Worm (Caenorhabditis elegans): ENCODE results near the gene ipla-6.

The ipla-6 gene

DNA sequence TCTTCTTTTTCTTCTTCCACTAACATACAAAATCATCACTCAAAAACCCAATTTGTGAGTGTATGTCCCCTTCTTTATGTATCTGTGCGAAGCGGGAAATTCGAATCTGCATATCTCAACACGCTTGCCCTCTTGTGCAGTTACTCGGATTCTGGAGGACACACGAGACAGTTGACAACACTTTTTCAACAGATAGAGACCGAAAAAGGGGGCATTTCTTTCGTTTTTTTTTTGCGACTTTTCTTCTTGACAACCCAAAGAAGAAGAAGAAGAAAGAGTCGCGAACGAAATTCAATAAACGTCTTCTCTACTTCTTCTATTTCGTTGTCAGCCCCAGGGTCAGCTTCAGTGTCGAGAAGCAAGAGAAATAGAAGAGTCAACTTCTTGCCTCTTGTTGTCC is 28.6 kb downstream of the ipla-6 start:
- TF ChIP-seq fos-1 (tag; optimal IDR thresholded peaks at IDR 0.05): no peak
- TF ChIP-seq nhr-237 (tag; optimal IDR thresholded peaks at IDR 0.05): no peak
- TF ChIP-seq zag-1 (tag; optimal IDR thresholded peaks at IDR 0.05): peak; percentile 5
- no peak for TF ChIP-seq ztf-1 (GFP tag; conservative IDR thresholded peaks at IDR 0.05)

DNA sequence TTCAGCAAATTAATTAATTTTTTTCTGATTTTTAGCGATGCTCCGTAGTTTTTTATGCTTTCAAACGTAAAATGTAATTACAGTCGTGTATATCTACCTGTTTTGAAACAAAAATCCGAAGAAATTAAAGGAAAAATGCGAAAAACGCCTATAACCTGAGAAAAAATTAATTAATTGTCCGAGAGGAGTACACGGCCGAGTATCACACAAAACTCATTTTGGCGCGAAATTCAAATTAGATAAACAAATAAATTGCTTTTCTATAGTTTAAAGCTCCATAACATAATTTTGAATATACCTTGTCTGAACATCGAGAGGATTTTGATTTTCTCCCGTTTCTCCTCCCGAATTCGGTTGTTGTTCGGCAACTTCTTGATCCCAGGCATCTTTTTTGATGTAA is 32.0 kb downstream of the ipla-6 start:
- TF ChIP-seq sma-3 (GFP tag; optimal IDR thresholded peaks at IDR 0.05) (peak; percentile 37), zag-1 (tag; optimal IDR thresholded peaks at IDR 0.05) (no peak), snpc-4 (tag; optimal IDR thresholded peaks at IDR 0.05) (no peak), F13H6.1 (tag; optimal IDR thresholded peaks at IDR 0.05) (no peak), nhr-23 (tag; optimal IDR thresholded peaks at IDR 0.05) (no peak), elt-3 (tag; optimal IDR thresholded peaks at IDR 0.05) (no peak), dmd-4 (tag; optimal IDR thresholded peaks at IDR 0.05) (no peak), ztf-11 (tag; optimal IDR thresholded peaks at IDR 0.05) (no peak), R02D3.7 (tag; optimal IDR thresholded peaks at IDR 0.05) (no peak), ZK546.5 (tag; optimal IDR thresholded peaks at IDR 0.05) (no peak), nhr-129 (tag; optimal IDR thresholded peaks at IDR 0.05) (no peak), crh-2 (tag; optimal IDR thresholded peaks at IDR 0.05) (peak; percentile 0), lsy-2 (tag; optimal IDR thresholded peaks at IDR 0.05) (peak in 1 of 2 experiments; percentile 48), egl-27 (tag; optimal IDR thresholded peaks at IDR 0.05) (no peak), ceh-16 (tag; optimal IDR thresholded peaks at IDR 0.05) (no peak), alr-1 (tag; optimal IDR thresholded peaks at IDR 0.05) (no peak), gmeb-1 (tag; optimal IDR thresholded peaks at IDR 0.05) (peak; percentile 82), elt-1 (tag; optimal IDR thresholded peaks at IDR 0.05) (no peak), lin-39 (tag; optimal IDR thresholded peaks at IDR 0.05) (no peak), nhr-12 (tag; optimal IDR thresholded peaks at IDR 0.05) (no peak), mdl-1 (tag; optimal IDR thresholded peaks at IDR 0.05) (no peak), skn-1 (tag; optimal IDR thresholded peaks at IDR 0.05) (no peak), unc-62 (GFP tag; optimal IDR thresholded peaks at IDR 0.05) (no peak), nhr-237 (tag; optimal IDR thresholded peaks at IDR 0.05) (no peak), mab-5 (tag; optimal IDR thresholded peaks at IDR 0.05) (no peak), C34F6.9 (tag; optimal IDR thresholded peaks at IDR 0.05) (no peak), sem-4 (tag; optimal IDR thresholded peaks at IDR 0.05) (no peak), fos-1 (tag; optimal IDR thresholded peaks at IDR 0.05) (no peak), mbf-1 (tag; optimal IDR thresholded peaks at IDR 0.05) (no peak), ama-1 (optimal IDR thresholded peaks at IDR 0.05) (no peak), ztf-1 (GFP tag; conservative IDR thresholded peaks at IDR 0.05) (no peak), sma-9 (GFP tag; optimal IDR thresholded peaks at IDR 0.05) (peak; percentile 7), sma-9 (tag; optimal IDR thresholded peaks at IDR 0.05) (no peak), unc-55 (GFP tag; optimal IDR thresholded peaks at IDR 0.05) (peak; percentile 26), nhr-6 (tag; optimal IDR thresholded peaks at IDR 0.05) (no peak), nhr-11 (tag; optimal IDR thresholded peaks at IDR 0.05) (no peak), nhr-25 (tag; optimal IDR thresholded peaks at IDR 0.05) (peak; percentile 43), nhr-10 (tag; optimal IDR thresholded peaks at IDR 0.05) (no peak), Y55F3AM.14 (GFP tag; optimal IDR thresholded peaks at IDR 0.05) (no peak), lin-11 (tag; optimal IDR thresholded peaks at IDR 0.05) (no peak), nhr-77 (tag; optimal IDR thresholded peaks at IDR 0.05) (no peak), ztf-4 (tag; optimal IDR thresholded peaks at IDR 0.05) (no peak), blmp-1 (tag; optimal IDR thresholded peaks at IDR 0.05; ENCODE audit: insufficient read depth) (no peak)

DNA sequence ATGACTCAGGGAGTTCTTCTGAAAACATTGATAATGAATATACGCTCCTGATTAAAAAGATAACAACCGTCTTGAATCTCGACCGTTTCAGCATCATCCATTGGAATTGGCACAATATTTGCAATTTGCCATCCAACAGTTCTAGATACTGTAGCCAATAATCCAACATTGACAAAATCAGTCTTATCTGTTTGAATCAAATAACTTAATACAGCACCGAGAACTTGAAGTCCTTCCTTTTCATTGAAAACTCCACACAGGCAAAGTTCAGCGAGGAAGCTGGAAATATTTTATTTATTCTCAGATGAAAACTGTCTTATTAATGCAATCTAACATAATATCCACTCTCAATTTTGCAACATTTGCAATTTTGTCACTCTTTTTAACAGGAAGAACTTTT is 34.8 kb downstream of the ipla-6 start:
- TF ChIP-seq nhr-77 (tag; optimal IDR thresholded peaks at IDR 0.05): no peak
- TF ChIP-seq mdl-1 (tag; optimal IDR thresholded peaks at IDR 0.05): no peak
- no peak for TF ChIP-seq C34F6.9 (tag; optimal IDR thresholded peaks at IDR 0.05)
- TF ChIP-seq elt-1 (tag; optimal IDR thresholded peaks at IDR 0.05): no peak
- no peak for TF ChIP-seq zag-1 (tag; optimal IDR thresholded peaks at IDR 0.05)

Measured in whole organism, L2 larva.